Worm (Caenorhabditis elegans) whole organism, early embryonic: ENCODE results near the gene nspa-8.

Source experiments
- F13C5.2 ChIP-seq: sonication (generic microtip); optimal IDR thresholded peaks from 2 replicates; lab custom pipeline; 2017; ENCODE audit warnings: mild to moderate bottlenecking, missing genetic modification characterization, inconsistent platforms, missing compliant biosample characterization
- aly-1 ChIP-seq: sonication (generic microtip); optimal IDR thresholded peaks from 2 replicates; lab custom pipeline; 2016; ENCODE audit warnings: missing genetic modification characterization, missing compliant biosample characterization
- ama-1 ChIP-seq: fragments of 150-350 bp; optimal IDR thresholded peaks from 2 replicates; lab custom pipeline; 2014
- ceh-13 ChIP-seq: fragments of 200-800 bp; sonication (Bioruptor generic); optimal IDR thresholded peaks from 2 replicates; lab custom pipeline; 2018; ENCODE audit warnings: mild to moderate bottlenecking, missing genetic modification characterization, missing compliant biosample characterization
- ceh-36 ChIP-seq: sonication (generic microtip); optimal IDR thresholded peaks from 2 replicates; lab custom pipeline; 2016; ENCODE audit warnings: missing genetic modification characterization, inconsistent platforms, missing compliant biosample characterization
- ets-7 ChIP-seq: sonication (generic microtip); optimal IDR thresholded peaks from 2 replicates; lab custom pipeline; 2016; ENCODE audit warnings: missing genotype, missing genetic modification characterization, missing compliant biosample characterization
- flt-1 ChIP-seq: fragments of 200-800 bp; sonication (Bioruptor generic); IDR thresholded peaks from 2 replicates; pipeline ENCODE4 v1.3.6; 2022; ENCODE audit warnings: missing genetic modification characterization, missing compliant biosample characterization
- hmbx-1 ChIP-seq: sonication (generic microtip); optimal IDR thresholded peaks from 2 replicates; lab custom pipeline; 2016; ENCODE audit warnings: mild to moderate bottlenecking, missing genetic modification characterization, missing compliant biosample characterization
- hmg-4 ChIP-seq: fragments of 200-800 bp; sonication (Bioruptor generic); optimal IDR thresholded peaks from 2 replicates; lab custom pipeline; 2018; ENCODE audit warnings: mild to moderate bottlenecking, missing genetic modification characterization, missing compliant biosample characterization
- hnd-1 ChIP-seq: sonication (generic microtip); optimal IDR thresholded peaks from 2 replicates; lab custom pipeline; 2016; ENCODE audit warnings: missing genetic modification characterization, missing compliant biosample characterization
- tbx-11 ChIP-seq: fragments of 200-800 bp; sonication (Bioruptor generic); IDR thresholded peaks from 2 replicates; pipeline ENCODE4 v1.3.6; 2022; ENCODE audit warnings: missing genetic modification characterization, missing compliant biosample characterization
- tbx-37 ChIP-seq: fragments of 200-800 bp; sonication (Bioruptor generic); conservative IDR thresholded peaks from 2 replicates; pipeline ENCODE4 v1.3.6; 2022; ENCODE audit warnings: missing genetic modification reagents, missing genetic modification characterization, missing compliant biosample characterization
- tra-4 ChIP-seq: sonication (generic microtip); optimal IDR thresholded peaks from 2 replicates; lab custom pipeline; 2017; ENCODE audit warnings: missing genetic modification characterization, missing compliant biosample characterization

DNA sequence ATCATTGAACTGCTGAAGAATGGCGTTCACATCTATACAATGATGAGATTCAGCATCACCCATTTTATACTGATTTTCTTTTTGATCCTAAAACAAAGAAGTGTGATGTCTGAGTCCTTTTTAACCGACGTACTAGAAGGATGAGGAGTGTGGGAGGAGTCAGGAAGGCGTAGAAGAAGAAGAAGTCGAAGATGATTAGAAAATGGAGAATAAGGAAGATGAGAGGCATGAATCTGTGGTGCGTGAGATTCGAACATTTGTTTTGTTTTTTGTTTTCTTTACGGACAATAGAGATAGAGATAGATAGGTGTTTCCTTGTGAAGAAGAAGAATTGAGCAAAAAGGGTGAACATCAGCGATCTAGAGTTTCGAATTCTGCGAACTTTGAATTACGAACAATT, 31.7 kb upstream of the nspa-8 start, which contains the start of gene npr-13:
- TF ChIP-seq ets-7 (no peak), ama-1 (no peak), aly-1 (tag; lab: Kevin White, UChicago) (no peak), flt-1 (GFP tag; lab: Robert Waterston, UW) (no peak), hmbx-1 (no peak), ceh-36 (no peak), tra-4 (tag; lab: Kevin White, UChicago) (no peak), hnd-1 (tag; lab: Kevin White, UChicago) (no peak), tbx-11 (GFP tag; lab: Robert Waterston, UW) (no peak), hmg-4 (no peak), F13C5.2 (tag; lab: Kevin White, UChicago) (no peak), ceh-13 (GFP tag; lab: Kevin White, UChicago) (no peak), tbx-37 (GFP tag; lab: Robert Waterston, UW) (no peak)
